Fruit fly (Drosophila melanogaster): ENCODE data around the gene CG16719.
A peak's percentile ranks its signal among the peaks of the same experiment; 100 is the strongest.

The CG16719 gene

dm6 chr3L:9684871-9685270 lies at the start of gene CG16719:
CG16719 (plus strand) TSS chr3L:9685171.
- TF ChIP-seq noc (tag; optimal IDR thresholded peaks at IDR 0.05) = no peak

- TF ChIP-seq noc (tag; optimal IDR thresholded peaks at IDR 0.05) = no peak
These were observed 47.2 kb upstream of the CG16719 start, which contains the start of gene CG8329 for dm6 chr3L:9637812-9638211. CG8329 (plus strand) TSS chr3L:9638112.

dm6 chr3L:9638971-9639370 lies 46.0 kb upstream of the CG16719 start, which contains the start of gene CG18179:
CG18179 (plus strand) TSS chr3L:9639271.
- no peak for TF ChIP-seq noc (tag; optimal IDR thresholded peaks at IDR 0.05)

dm6 chr3L:9640713-9641112 lies 44.3 kb upstream of the CG16719 start, which contains the start of gene CG18180:
CG18180 (plus strand) TSS chr3L:9641013.
- TF ChIP-seq noc (tag; optimal IDR thresholded peaks at IDR 0.05) = no peak

dm6 chr3L:9643762-9644161 lies 41.2 kb upstream of the CG16719 start, which contains the start of gene CNMaR:
CNMaR (plus strand) TSS chr3L:9644109.
- no peak for TF ChIP-seq noc (tag; optimal IDR thresholded peaks at IDR 0.05)

dm6 chr3L:9671372-9671771 lies 13.6 kb upstream of the CG16719 start:
- TF ChIP-seq noc (tag; optimal IDR thresholded peaks at IDR 0.05) = no peak

- TF ChIP-seq noc (tag; optimal IDR thresholded peaks at IDR 0.05) = no peak
These were observed 10.7 kb upstream of the CG16719 start for dm6 chr3L:9674300-9674699.

dm6 chr3L:9675528-9675963 lies 9.4 kb upstream of the CG16719 start:
- TF ChIP-seq noc (tag; optimal IDR thresholded peaks at IDR 0.05) = peak; percentile 31

dm6 chr3L:9677260-9677659 lies 7.7 kb upstream of the CG16719 start:
- no peak for TF ChIP-seq noc (tag; optimal IDR thresholded peaks at IDR 0.05)

dm6 chr3L:9678007-9678497 lies 6.9 kb upstream of the CG16719 start:
- TF ChIP-seq noc (tag; optimal IDR thresholded peaks at IDR 0.05) = no peak

dm6 chr3L:9678994-9679393 lies 6.0 kb upstream of the CG16719 start, which contains the start of the genes fry and CG16717:
fry (minus strand) TSS chr3L:9679103.
CG16717 (plus strand) TSS chr3L:9679201.
- no peak for TF ChIP-seq noc (tag; optimal IDR thresholded peaks at IDR 0.05)

- no peak for TF ChIP-seq noc (tag; optimal IDR thresholded peaks at IDR 0.05)
These were observed 4.0 kb upstream of the CG16719 start, which contains the start of gene alphaTub67C for dm6 chr3L:9680968-9681367. alphaTub67C (plus strand) TSS chr3L:9681268.

- no peak for TF ChIP-seq noc (tag; optimal IDR thresholded peaks at IDR 0.05)
These were observed 2.6 kb downstream of the CG16719 start for dm6 chr3L:9687536-9687935.

dm6 chr3L:9688674-9689073 lies 3.7 kb downstream of the CG16719 start:
- no peak for TF ChIP-seq noc (tag; optimal IDR thresholded peaks at IDR 0.05)

- no peak for TF ChIP-seq noc (tag; optimal IDR thresholded peaks at IDR 0.05)
These were observed 4.8 kb downstream of the CG16719 start for dm6 chr3L:9689809-9690208.

- TF ChIP-seq noc (tag; optimal IDR thresholded peaks at IDR 0.05) = peak; percentile 96
These were observed 6.0 kb downstream of the CG16719 start for dm6 chr3L:9690798-9691475.

- peak; percentile 91 for TF ChIP-seq noc (tag; optimal IDR thresholded peaks at IDR 0.05)
These were observed 6.5 kb downstream of the CG16719 start for dm6 chr3L:9691476-9691826.

Data from whole organism, larva.